Fruit fly (Drosophila melanogaster) whole organism, embryonic: Measurements from ENCODE around the gene Sirt4.

Experiments
- Bgb ChIP-seq: fragments of 200-800 bp; sonication (Bioruptor generic); IDR thresholded peaks from 2 replicates; pipeline ENCODE4 v1.3.6; 2022; ENCODE audit warnings: missing biosample characterization, missing genetic modification characterization; ENCODE audit not compliant: partially characterized antibody
- CG10431 ChIP-seq: fragments of 200-800 bp; sonication (Bioruptor generic); optimal IDR thresholded peaks from 3 replicates; lab custom pipeline; 2018; ENCODE audit warnings: missing biosample characterization, mild to moderate bottlenecking, missing genetic modification characterization
- CG11504 ChIP-seq: fragments of 200-800 bp; sonication (Bioruptor generic); optimal IDR thresholded peaks from 3 replicates; lab custom pipeline; 2019; ENCODE audit warnings: missing biosample characterization, mild to moderate bottlenecking, missing genetic modification characterization, moderate library complexity
- CG14014 ChIP-seq: fragments of 200-800 bp; sonication (Bioruptor generic); IDR thresholded peaks from 2 replicates; pipeline ENCODE4 v1.3.6; 2022; ENCODE audit warnings: missing biosample characterization, missing genetic modification characterization
- CG14441 ChIP-seq: fragments of 200-800 bp; sonication (Bioruptor generic); IDR thresholded peaks from 2 replicates; pipeline ENCODE4 v1.3.6; 2022; ENCODE audit warnings: missing biosample characterization, missing genetic modification characterization
- CG14710 ChIP-seq: fragments of 200-800 bp; sonication (Bioruptor generic); optimal IDR thresholded peaks from 3 replicates; lab custom pipeline; 2019; ENCODE audit warnings: missing biosample characterization, mild to moderate bottlenecking, missing genetic modification characterization, moderate library complexity
- CG1647 ChIP-seq: fragments of 200-800 bp; sonication (Bioruptor generic); optimal IDR thresholded peaks from 3 replicates; lab custom pipeline; 2016; ENCODE audit warnings: missing biosample characterization, missing genetic modification characterization
- CG17328 ChIP-seq: fragments of 200-800 bp; sonication (Bioruptor generic); IDR thresholded peaks from 2 replicates; pipeline ENCODE4 v1.3.6; 2022; ENCODE audit warnings: missing biosample characterization, missing genetic modification characterization
- CG2120 ChIP-seq: fragments of 200-800 bp; sonication (Bioruptor generic); optimal IDR thresholded peaks from 3 replicates; lab custom pipeline; 2016; ENCODE audit warnings: missing biosample characterization, missing genetic modification characterization
- CG31365 ChIP-seq: fragments of 200-800 bp; sonication (Bioruptor generic); optimal IDR thresholded peaks from 2 replicates; lab custom pipeline; 2018; ENCODE audit warnings: missing biosample characterization, mild to moderate bottlenecking, missing genetic modification characterization
- CG32532 ChIP-seq: fragments of 200-800 bp; sonication (Bioruptor generic); IDR thresholded peaks from 2 replicates; pipeline ENCODE4 v1.3.6; 2022; ENCODE audit warnings: missing biosample characterization, missing genetic modification characterization
- CG3726 ChIP-seq: fragments of 200-800 bp; sonication (Bioruptor generic); IDR thresholded peaks from 3 replicates; pipeline ENCODE4, ENCODE4 v1.3.6; 2022; ENCODE audit warnings: missing biosample characterization, missing genetic modification characterization
- CG4328 ChIP-seq: fragments of 200-800 bp; sonication (Bioruptor generic); optimal IDR thresholded peaks from 3 replicates; lab custom pipeline; 2017; ENCODE audit warnings: missing biosample characterization, missing genetic modification reagents, missing genetic modification characterization
- CG6689 ChIP-seq: fragments of 200-800 bp; sonication (Bioruptor generic); IDR thresholded peaks from 2 replicates; pipeline ENCODE4 v1.3.6; 2022; ENCODE audit warnings: missing biosample characterization, missing genetic modification characterization
- CG8924 ChIP-seq: fragments of 200-800 bp; optimal IDR thresholded peaks from 3 replicates; lab custom pipeline; 2019; ENCODE audit warnings: missing biosample characterization, mild to moderate bottlenecking, missing genetic modification characterization, moderate library complexity
- D19A ChIP-seq: fragments of 200-800 bp; optimal IDR thresholded peaks from 3 replicates; lab custom pipeline; 2019; ENCODE audit warnings: missing biosample characterization, mild to moderate bottlenecking, missing genetic modification characterization, moderate library complexity
- Deaf1 ChIP-seq: fragments of 200-800 bp; optimal IDR thresholded peaks from 3 replicates; lab custom pipeline; 2019; ENCODE audit warnings: missing biosample characterization, mild to moderate bottlenecking, missing genetic modification characterization, moderate library complexity
- Dek ChIP-seq: fragments of 200-800 bp; sonication (Bioruptor generic); optimal IDR thresholded peaks from 3 replicates; lab custom pipeline; 2019; ENCODE audit warnings: missing biosample characterization, mild to moderate bottlenecking, missing genetic modification characterization, moderate library complexity
- Dfd ChIP-seq, 2 experiments: fragments of >200 bp; optimal IDR thresholded peaks; 2 replicates each; lab custom pipeline; 2017; ENCODE audit warnings: missing biosample characterization in 2 of 2, missing genetic modification characterization in 2 of 2
- Ets97D ChIP-seq: fragments of 200-800 bp; sonication (Bioruptor generic); optimal IDR thresholded peaks from 3 replicates; lab custom pipeline; 2016; ENCODE audit warnings: missing biosample characterization, missing genetic modification characterization
- Fer1 ChIP-seq: fragments of 200-800 bp; sonication (Bioruptor generic); optimal IDR thresholded peaks from 2 replicates; lab custom pipeline; 2017; ENCODE audit warnings: missing biosample characterization, mild to moderate bottlenecking, missing genetic modification characterization
- Fer2 ChIP-seq: fragments of 200-800 bp; sonication (Bioruptor generic); optimal IDR thresholded peaks from 2 replicates; lab custom pipeline; 2018; ENCODE audit warnings: missing biosample characterization, mild to moderate bottlenecking, missing genetic modification characterization, moderate library complexity
- H2.0 ChIP-seq: fragments of 200-800 bp; sonication (Bioruptor generic); IDR thresholded peaks from 2 replicates; pipeline ENCODE4 v1.3.6; 2022; ENCODE audit warnings: missing biosample characterization, missing genetic modification characterization
- Hand ChIP-seq: fragments of 200-800 bp; sonication (Bioruptor generic); optimal IDR thresholded peaks from 2 replicates; lab custom pipeline; 2017; ENCODE audit warnings: mild to moderate bottlenecking, missing biosample characterization, missing genetic modification reagents, missing genetic modification characterization
- HmgD ChIP-seq: fragments of 200-800 bp; sonication (Bioruptor generic); optimal IDR thresholded peaks from 3 replicates; lab custom pipeline; 2016; ENCODE audit warnings: missing biosample characterization, missing genetic modification characterization
- Nf-YB ChIP-seq: fragments of 200-800 bp; sonication (Bioruptor generic); optimal IDR thresholded peaks from 3 replicates; lab custom pipeline; 2019; ENCODE audit warnings: missing biosample characterization, mild to moderate bottlenecking, missing genetic modification characterization, moderate library complexity
- Sry-β ChIP-seq: fragments of 200-800 bp; sonication (Bioruptor generic); optimal IDR thresholded peaks from 2 replicates; lab custom pipeline; 2018; ENCODE audit warnings: missing biosample characterization, mild to moderate bottlenecking, missing genetic modification characterization, moderate library complexity
- Sry-δ ChIP-seq: fragments of 200-800 bp; sonication (Bioruptor generic); optimal IDR thresholded peaks from 2 replicates; lab custom pipeline; 2016; ENCODE audit warnings: missing biosample characterization, missing genetic modification characterization
- Ssrp ChIP-seq: fragments of 200-800 bp; sonication (Bioruptor generic); optimal IDR thresholded peaks from 2 replicates; lab custom pipeline; 2018; ENCODE audit warnings: missing biosample characterization, mild to moderate bottlenecking, missing genetic modification characterization, moderate library complexity
- YL-1 ChIP-seq: fragments of 200-800 bp; sonication (Bioruptor generic); optimal IDR thresholded peaks from 3 replicates; lab custom pipeline; 2017; ENCODE audit warnings: missing biosample characterization, mild to moderate bottlenecking, missing genetic modification characterization
- ab ChIP-seq: fragments of 200-800 bp; sonication (Bioruptor generic); optimal IDR thresholded peaks from 2 replicates; lab custom pipeline; 2016; ENCODE audit warnings: missing biosample characterization, missing genetic modification characterization
- bowl ChIP-seq: fragments of 200-800 bp; sonication (Bioruptor generic); IDR thresholded peaks from 2 replicates; pipeline ENCODE4 v1.3.6; 2022; ENCODE audit warnings: missing biosample characterization, missing genetic modification characterization
- croc ChIP-seq: fragments of 200-800 bp; sonication (Bioruptor generic); conservative IDR thresholded peaks from 3 replicates; pipeline ENCODE4 v1.3.6; 2022; ENCODE audit warnings: missing biosample characterization, missing genetic modification characterization
- crol ChIP-seq: fragments of 200-800 bp; sonication (Bioruptor generic); IDR thresholded peaks from 2 replicates; pipeline ENCODE4 v1.3.6; 2022; ENCODE audit warnings: missing biosample characterization, missing genetic modification characterization
- disco-r ChIP-seq: fragments of 200-800 bp; sonication (Bioruptor generic); optimal IDR thresholded peaks from 2 replicates; lab custom pipeline; 2016; ENCODE audit warnings: missing biosample characterization, missing genetic modification characterization
- dysf ChIP-seq: fragments of 200-800 bp; sonication (Bioruptor generic); IDR thresholded peaks from 3 replicates; pipeline ENCODE4 v1.3.6; 2022; ENCODE audit warnings: missing biosample characterization, missing genetic modification characterization
- fd3F ChIP-seq: fragments of 200-800 bp; sonication (Bioruptor generic); optimal IDR thresholded peaks from 2 replicates; lab custom pipeline; 2018; ENCODE audit warnings: missing biosample characterization, mild to moderate bottlenecking, missing genetic modification characterization, moderate library complexity
- fd64A ChIP-seq: fragments of 200-800 bp; sonication (Bioruptor generic); optimal IDR thresholded peaks from 3 replicates; lab custom pipeline; 2018; ENCODE audit warnings: missing biosample characterization, mild to moderate bottlenecking, missing genetic modification characterization
- hbn ChIP-seq: fragments of 200-800 bp; sonication (Bioruptor generic); IDR thresholded peaks from 2 replicates; pipeline ENCODE4 v1.3.6; 2022; ENCODE audit warnings: missing biosample characterization, missing genetic modification characterization; ENCODE audit not compliant: partially characterized antibody
- lov ChIP-seq, 2 experiments: fragments of 200-800 bp in 1 of 2; fragments of >200 bp in 1 of 2; sonication (Bioruptor generic) in 1 of 2; IDR thresholded peaks in 1 of 2; optimal IDR thresholded peaks in 1 of 2; 2 replicates in 1 of 2; 3 replicates in 1 of 2; pipeline versions ENCODE4 v1.3.6 to Lab custom; 2017 to 2022; ENCODE audit warnings: missing biosample characterization in 1 of 2, missing genetic modification characterization in 1 of 2
- nau ChIP-seq: fragments of 200-800 bp; sonication (Bioruptor generic); optimal IDR thresholded peaks from 3 replicates; lab custom pipeline; 2017; ENCODE audit warnings: missing biosample characterization, mild to moderate bottlenecking, missing genetic modification characterization, missing genetic modification reagents
- nmo ChIP-seq: fragments of 200-800 bp; sonication (Bioruptor generic); optimal IDR thresholded peaks from 2 replicates; lab custom pipeline; 2018; ENCODE audit warnings: missing biosample characterization, mild to moderate bottlenecking, missing genetic modification characterization, moderate library complexity
- org-1 ChIP-seq: fragments of 200-800 bp; sonication (Bioruptor generic); optimal IDR thresholded peaks from 2 replicates; lab custom pipeline; 2017; ENCODE audit warnings: missing biosample characterization, missing genetic modification characterization
- prd ChIP-seq, 3 experiments: fragments of >200 bp in 2 of 3; fragments of 200-800 bp in 1 of 3; sonication (Bioruptor generic) in 1 of 3; optimal IDR thresholded peaks in 2 of 3; IDR thresholded peaks in 1 of 3; 2 replicates in 2 of 3; 3 replicates in 1 of 3; pipeline versions ENCODE4 v1.3.6 to Lab custom; 2017 to 2022; ENCODE audit warnings: missing biosample characterization in 1 of 3, missing genetic modification characterization in 1 of 3
- ranshi ChIP-seq: fragments of 200-800 bp; sonication (Bioruptor generic); IDR thresholded peaks from 2 replicates; pipeline ENCODE4 v1.3.6; 2022; ENCODE audit warnings: missing biosample characterization, missing genetic modification characterization
- salm ChIP-seq: fragments of 200-800 bp; sonication (Bioruptor generic); optimal IDR thresholded peaks from 2 replicates; lab custom pipeline; 2018; ENCODE audit warnings: missing biosample characterization, mild to moderate bottlenecking, missing genetic modification characterization
- tna ChIP-seq: fragments of 200-800 bp; sonication (Bioruptor generic); IDR thresholded peaks from 2 replicates; pipeline ENCODE4 v1.3.6; 2022; ENCODE audit warnings: missing biosample characterization, missing genetic modification characterization; ENCODE audit not compliant: partially characterized antibody
- vvl ChIP-seq: fragments of 200-800 bp; sonication (Bioruptor generic); IDR thresholded peaks from 2 replicates; pipeline ENCODE4 v1.3.6; 2022; ENCODE audit warnings: missing biosample characterization, missing genetic modification characterization

The Sirt4 gene

dm6 chrX:5699824-5700498, 34.2 kb upstream of the Sirt4 start (continued):
- TF ChIP-seq dysf (GFP tag; lab: Robert Waterston, UW) (peak; percentile 74), Ets97D (GFP tag; lab: Kevin White, UChicago) (no peak), CG14014 (GFP tag; lab: Robert Waterston, UW) (no peak), bowl (GFP tag; lab: Robert Waterston, UW) (no peak), ranshi (GFP tag; lab: Robert Waterston, UW) (peak; percentile 40; the same call in 1 of the 2 replicates), salm (peak; percentile 42), CG32532 (GFP tag; lab: Robert Waterston, UW) (peak; percentile 55; the same call in 1 of the 2 replicates), CG14710 (tag; lab: Kevin White, UChicago) (peak; percentile 46), Bgb (GFP tag; lab: Robert Waterston, UW) (no peak), prd (optimal IDR thresholded peaks at IDR 0.05; lab: Kevin White, UChicago) (no peak), prd (GFP tag; IDR thresholded peaks at IDR 0.05; lab: Robert Waterston, UW) (peak; percentile 71; the same call in 2 of the 3 replicates), org-1 (GFP tag; lab: Kevin White, UChicago) (peak; percentile 53), Hand (GFP tag; lab: Kevin White, UChicago) (no peak), CG1647 (GFP tag; lab: Kevin White, UChicago) (peak; percentile 21), vvl (GFP tag; lab: Robert Waterston, UW) (peak; percentile 68), crol (GFP tag; lab: Robert Waterston, UW) (peak; percentile 95), Fer2 (tag; lab: Kevin White, UChicago) (no peak), CG6689 (GFP tag; lab: Robert Waterston, UW) (peak; percentile 70), CG4328 (GFP tag; lab: Kevin White, UChicago) (no peak), CG31365 (tag; lab: Kevin White, UChicago) (no peak), nmo (peak; percentile 79), fd3F (GFP tag; lab: Kevin White, UChicago) (peak; percentile 40), croc (peak; percentile 48; the same call in 2 of the 3 replicates), Deaf1 (tag; lab: Kevin White, UChicago) (peak; percentile 54), YL-1 (GFP tag; lab: Kevin White, UChicago) (no peak), CG14441 (peak; percentile 54), CG11504 (peak; percentile 79), Fer1 (GFP tag; lab: Kevin White, UChicago) (peak; percentile 47), CG17328 (GFP tag; lab: Robert Waterston, UW) (peak; percentile 48; the same call in 1 of the 2 replicates), lov (optimal IDR thresholded peaks at IDR 0.05; lab: Kevin White, UChicago) (no peak), lov (GFP tag; IDR thresholded peaks at IDR 0.05; lab: Robert Waterston, UW) (no peak), Dfd (GFP tag; optimal IDR thresholded peaks at IDR 0.05; lab: Kevin White, UChicago) (no peak), nau (no peak), hbn (GFP tag; lab: Robert Waterston, UW) (no peak), ab (GFP tag; lab: Kevin White, UChicago) (no peak), tna (GFP tag; lab: Robert Waterston, UW) (no peak), Nf-YB (GFP tag; lab: Kevin White, UChicago) (peak; percentile 39), Ssrp (peak; percentile 67), CG2120 (peak; percentile 62), CG3726 (GFP tag; lab: Robert Waterston, UW) (peak; percentile 33; the same call in 1 of the 3 replicates), disco-r (GFP tag; lab: Kevin White, UChicago) (no peak), HmgD (no peak), Sry-δ (GFP tag; lab: Kevin White, UChicago) (no peak), H2.0 (GFP tag; lab: Robert Waterston, UW) (no peak), D19A (tag; lab: Kevin White, UChicago) (peak; percentile 82), Dek (tag; lab: Kevin White, UChicago) (peak; percentile 18), CG8924 (peak; percentile 67), CG10431 (GFP tag; lab: Kevin White, UChicago) (no peak), fd64A (GFP tag; lab: Kevin White, UChicago) (no peak), Sry-β (no peak)
